In the genomic region with DNA sequence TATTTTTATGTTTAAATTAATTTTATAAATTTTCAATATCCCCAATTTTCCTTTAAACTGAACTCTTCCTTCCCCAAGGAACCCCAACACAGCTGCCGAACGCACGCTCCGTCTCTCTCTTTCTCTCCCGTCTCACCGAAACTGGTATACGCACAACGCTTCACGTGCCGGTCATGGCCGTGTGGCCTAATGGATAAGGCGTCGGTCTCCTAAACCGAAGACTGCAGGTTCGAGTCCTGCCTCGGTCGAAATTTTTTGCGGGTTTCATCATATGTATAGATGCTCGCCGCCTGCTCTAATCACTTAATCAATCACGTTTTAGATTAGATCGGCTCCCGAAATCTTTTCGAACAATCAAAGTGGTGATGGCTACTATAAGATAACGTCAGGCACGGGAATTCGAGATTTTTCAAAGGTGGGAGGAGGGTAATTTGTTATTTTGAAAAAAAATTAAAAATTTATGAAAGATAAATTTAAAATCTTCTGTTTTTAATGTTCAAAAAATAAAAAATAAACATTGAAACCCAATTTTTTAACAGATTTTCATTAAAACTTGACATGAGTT, we compare ENCODE assay signal across 4 worm cellular contexts.
TF ChIP-seq lines count a peak whose summit lies in the region.

No protein-coding gene starts in this region.

TF ChIP-seq in whole organism, L2 larva, 48 proteins besides CTCF, POLR2A, EP300 and RAD21 (continues in another document):
- peak; percentile 20 for TF ChIP-seq snpc-4 (tag; optimal IDR thresholded peaks at IDR 0.05; lab: Kevin White, UChicago)
- no peak for TF ChIP-seq alr-1 (tag; optimal IDR thresholded peaks at IDR 0.05; lab: Kevin White, UChicago)
- TF ChIP-seq nhr-11 (tag; optimal IDR thresholded peaks at IDR 0.05; lab: Kevin White, UChicago): no peak
- no peak for TF ChIP-seq nhr-25 (tag; optimal IDR thresholded peaks at IDR 0.05; lab: Kevin White, UChicago)
- peak; percentile 27 to 82 for TF ChIP-seq mdl-1 (tag; optimal IDR thresholded peaks at IDR 0.05; lab: Kevin White, UChicago)
- peak; percentile 41 for TF ChIP-seq lin-13 (GFP tag; optimal IDR thresholded peaks at IDR 0.05; lab: Kevin White, UChicago)
- no peak for TF ChIP-seq nhr-6 (tag; optimal IDR thresholded peaks at IDR 0.05; lab: Kevin White, UChicago)
- TF ChIP-seq nhr-10 (tag; optimal IDR thresholded peaks at IDR 0.05; lab: Kevin White, UChicago): no peak
- no peak for TF ChIP-seq ZK546.5 (tag; optimal IDR thresholded peaks at IDR 0.05; lab: Kevin White, UChicago)
- no peak for TF ChIP-seq ama-1 (optimal IDR thresholded peaks at IDR 0.05; lab: Kevin White, UChicago)
- no peak for TF ChIP-seq sma-3 (GFP tag; optimal IDR thresholded peaks at IDR 0.05; lab: Kevin White, UChicago)
- no peak for TF ChIP-seq ceh-82 (tag; optimal IDR thresholded peaks at IDR 0.05; lab: Kevin White, UChicago)
- TF ChIP-seq crh-2 (tag; optimal IDR thresholded peaks at IDR 0.05; lab: Kevin White, UChicago): peak; percentile 34
- no peak for TF ChIP-seq nhr-77 (tag; optimal IDR thresholded peaks at IDR 0.05; lab: Kevin White, UChicago)
- no peak for TF ChIP-seq dmd-4 (tag; optimal IDR thresholded peaks at IDR 0.05; lab: Kevin White, UChicago)
- TF ChIP-seq lin-39 (tag; optimal IDR thresholded peaks at IDR 0.05; lab: Kevin White, UChicago): no peak
- TF ChIP-seq skn-1 (tag; optimal IDR thresholded peaks at IDR 0.05; lab: Kevin White, UChicago): no peak
- no peak for TF ChIP-seq unc-39 (tag; optimal IDR thresholded peaks at IDR 0.05; lab: Kevin White, UChicago)
- TF ChIP-seq aly-2 (tag; optimal IDR thresholded peaks at IDR 0.05; lab: Kevin White, UChicago): no peak
- TF ChIP-seq peb-1 (tag; optimal IDR thresholded peaks at IDR 0.05; lab: Kevin White, UChicago): no peak
- no peak for TF ChIP-seq elt-3 (tag; optimal IDR thresholded peaks at IDR 0.05; lab: Kevin White, UChicago)
- no peak for TF ChIP-seq nhr-23 (tag; optimal IDR thresholded peaks at IDR 0.05; lab: Kevin White, UChicago)
- TF ChIP-seq R02D3.7 (tag; optimal IDR thresholded peaks at IDR 0.05; lab: Kevin White, UChicago): no peak

TF ChIP-seq in whole organism, L4 larva, 104 proteins besides CTCF, POLR2A, EP300 and RAD21 (continues in another document):
- TF ChIP-seq mdl-1 (tag; optimal IDR thresholded peaks at IDR 0.05; lab: Kevin White, UChicago) (peak; percentile 63 to 97), ama-1 (optimal IDR thresholded peaks at IDR 0.05; lab: Kevin White, UChicago) (no peak), gei-8 (GFP tag; optimal IDR thresholded peaks at IDR 0.05; lab: Kevin White, UChicago) (peak; percentile 40), pha-4 (GFP tag; IDR thresholded peaks at IDR 0.05; lab: Robert Waterston, UW) (peak; percentile 89), pha-4 (tag; optimal IDR thresholded peaks at IDR 0.05; lab: Kevin White, UChicago) (no peak), aha-1 (tag; lab: Kevin White, UChicago) (peak; percentile 97), ceh-44 (GFP tag; IDR thresholded peaks at IDR 0.05; lab: Robert Waterston, UW) (0 out of 2 replicates have a peak, but pooled peaks have one; percentile 53), daf-8 (GFP tag; IDR thresholded peaks at IDR 0.05; lab: Robert Waterston, UW) (no peak), daf-16 (GFP tag; optimal IDR thresholded peaks at IDR 0.05; lab: Kevin White, UChicago) (peak in 1 of 2 experiments; percentile 73), daf-16 (tag; optimal IDR thresholded peaks at IDR 0.05; lab: Kevin White, UChicago) (no peak), tra-1 (GFP tag; IDR thresholded peaks at IDR 0.05; lab: Robert Waterston, UW) (peak; percentile 77; the same call in 1 of the 2 replicates), F10B5.3 (tag; optimal IDR thresholded peaks at IDR 0.05; lab: Kevin White, UChicago) (peak; percentile 40), ceh-28 (tag; optimal IDR thresholded peaks at IDR 0.05; lab: Kevin White, UChicago) (no peak), ceh-82 (tag; optimal IDR thresholded peaks at IDR 0.05; lab: Kevin White, UChicago) (no peak), Y105C5A.15 (GFP tag; IDR thresholded peaks at IDR 0.05; lab: Robert Waterston, UW) (peak; percentile 86; the same call in 1 of the 2 replicates), Y48G9A.11 (GFP tag; IDR thresholded peaks at IDR 0.05; lab: Robert Waterston, UW) (peak; percentile 56), snpc-1.2 (GFP tag; IDR thresholded peaks at IDR 0.05; lab: Robert Waterston, UW) (peak; percentile 84), hif-1 (tag; optimal IDR thresholded peaks at IDR 0.05; lab: Kevin White, UChicago) (peak in 1 of 2 experiments; percentile 75), ztf-11 (tag; optimal IDR thresholded peaks at IDR 0.05; lab: Kevin White, UChicago) (no peak), egl-27 (tag; optimal IDR thresholded peaks at IDR 0.05; lab: Kevin White, UChicago) (no peak), nhr-41 (GFP tag; IDR thresholded peaks at IDR 0.05; lab: Robert Waterston, UW) (peak; percentile 56; the same call in 1 of the 2 replicates), Y5F2A.4 (GFP tag; optimal IDR thresholded peaks at IDR 0.05; lab: Kevin White, UChicago) (peak; percentile 22)

TF ChIP-seq in whole organism, late embryonic, 69 proteins besides CTCF, POLR2A, EP300 and RAD21 (continues in another document):
- TF ChIP-seq pros-1 (tag; optimal IDR thresholded peaks at IDR 0.05; lab: Kevin White, UChicago) (peak; percentile 7), unc-42 (tag; optimal IDR thresholded peaks at IDR 0.05; lab: Kevin White, UChicago) (peak; percentile 42), F13H6.1 (tag; optimal IDR thresholded peaks at IDR 0.05; lab: Kevin White, UChicago) (peak; percentile 75), hlh-6 (tag; optimal IDR thresholded peaks at IDR 0.05; lab: Kevin White, UChicago) (peak; percentile 93), dve-1 (tag; optimal IDR thresholded peaks at IDR 0.05; lab: Kevin White, UChicago) (peak; percentile 71), ceh-18 (tag; optimal IDR thresholded peaks at IDR 0.05; lab: Kevin White, UChicago) (peak; percentile 70), ceh-30 (tag; optimal IDR thresholded peaks at IDR 0.05; lab: Kevin White, UChicago) (no peak), ceh-9 (tag; optimal IDR thresholded peaks at IDR 0.05; lab: Kevin White, UChicago) (peak; percentile 72), zip-5 (tag; optimal IDR thresholded peaks at IDR 0.05; lab: Kevin White, UChicago) (peak; percentile 75), elt-2 (tag; optimal IDR thresholded peaks at IDR 0.05; lab: Kevin White, UChicago) (peak; percentile 96), dmd-4 (tag; optimal IDR thresholded peaks at IDR 0.05; lab: Kevin White, UChicago; ENCODE audit: borderline replicate concordance) (peak; percentile 85), npax-4 (tag; optimal IDR thresholded peaks at IDR 0.05; lab: Kevin White, UChicago) (peak; percentile 68), unc-3 (GFP tag; conservative IDR thresholded peaks at IDR 0.05; lab: Robert Waterston, UW) (peak; percentile 83), unc-3 (tag; optimal IDR thresholded peaks at IDR 0.05; lab: Kevin White, UChicago) (peak; percentile 92), hlh-13 (GFP tag; optimal IDR thresholded peaks at IDR 0.05; lab: Kevin White, UChicago) (peak; percentile 79), nhr-11 (tag; optimal IDR thresholded peaks at IDR 0.05; lab: Kevin White, UChicago) (no peak), ceh-45 (GFP tag; IDR thresholded peaks at IDR 0.05; lab: Robert Waterston, UW) (peak; percentile 76), ref-2 (tag; optimal IDR thresholded peaks at IDR 0.05; lab: Kevin White, UChicago) (peak; percentile 89), pha-2 (tag; optimal IDR thresholded peaks at IDR 0.05; lab: Kevin White, UChicago) (peak; percentile 93), madf-2 (tag; optimal IDR thresholded peaks at IDR 0.05; lab: Kevin White, UChicago) (peak; percentile 88), T23F11.4 (GFP tag; optimal IDR thresholded peaks at IDR 0.05; lab: Kevin White, UChicago) (peak; percentile 93), ceh-6 (GFP tag; optimal IDR thresholded peaks at IDR 0.05; lab: Kevin White, UChicago) (peak; percentile 94), unc-55 (GFP tag; optimal IDR thresholded peaks at IDR 0.05; lab: Kevin White, UChicago) (peak; percentile 23)

TF ChIP-seq in whole organism, mixed stage, embryonic, 35 proteins besides CTCF, POLR2A, EP300 and RAD21 (continues in another document):
- TF ChIP-seq lin-13 (tag; optimal IDR thresholded peaks at IDR 0.05; lab: Kevin White, UChicago): peak; percentile 76
- TF ChIP-seq nhr-76 (tag; optimal IDR thresholded peaks at IDR 0.05; lab: Kevin White, UChicago): no peak
- TF ChIP-seq mep-1 (tag; optimal IDR thresholded peaks at IDR 0.05; lab: Kevin White, UChicago): peak; percentile 56
- peak; percentile 63 for TF ChIP-seq unc-62 (GFP tag; optimal IDR thresholded peaks at IDR 0.05; lab: Kevin White, UChicago)
- peak; percentile 98 for TF ChIP-seq ceh-83 (GFP tag; optimal IDR thresholded peaks at IDR 0.05; lab: Kevin White, UChicago)
- TF ChIP-seq lin-32 (GFP tag; optimal IDR thresholded peaks at IDR 0.05; lab: Kevin White, UChicago): peak; percentile 92
- TF ChIP-seq mls-2 (tag; optimal IDR thresholded peaks at IDR 0.05; lab: Kevin White, UChicago): peak; percentile 97
- no peak for TF ChIP-seq snpc-4 (tag; optimal IDR thresholded peaks at IDR 0.05; lab: Kevin White, UChicago)
- TF ChIP-seq tbx-8 (GFP tag; optimal IDR thresholded peaks at IDR 0.05; lab: Kevin White, UChicago): peak; percentile 91
- TF ChIP-seq elt-1 (tag; optimal IDR thresholded peaks at IDR 0.05; lab: Kevin White, UChicago; ENCODE audit: borderline replicate concordance, insufficient read depth): peak; percentile 38
- peak; percentile 50 for TF ChIP-seq ztf-11 (tag; optimal IDR thresholded peaks at IDR 0.05; lab: Kevin White, UChicago)
- peak; percentile 96 for TF ChIP-seq drap-1 (GFP tag; optimal IDR thresholded peaks at IDR 0.05; lab: Kevin White, UChicago)
- TF ChIP-seq lsy-2 (tag; optimal IDR thresholded peaks at IDR 0.05; lab: Kevin White, UChicago): peak; percentile 61
- TF ChIP-seq nhr-28 (tag; optimal IDR thresholded peaks at IDR 0.05; lab: Kevin White, UChicago): no peak
- no peak for TF ChIP-seq mab-5 (tag; optimal IDR thresholded peaks at IDR 0.05; lab: Kevin White, UChicago)
- TF ChIP-seq sptf-1 (tag; optimal IDR thresholded peaks at IDR 0.05; lab: Kevin White, UChicago): peak; percentile 98
- TF ChIP-seq nhr-2 (tag; optimal IDR thresholded peaks at IDR 0.05; lab: Kevin White, UChicago): no peak
- peak; percentile 34 for TF ChIP-seq elt-3 (tag; optimal IDR thresholded peaks at IDR 0.05; lab: Kevin White, UChicago)
- peak; percentile 97 for TF ChIP-seq cnd-1 (tag; optimal IDR thresholded peaks at IDR 0.05; lab: Kevin White, UChicago)
- TF ChIP-seq hlh-1 (tag; optimal IDR thresholded peaks at IDR 0.05; lab: Kevin White, UChicago): peak; percentile 81
- TF ChIP-seq nhr-237 (tag; optimal IDR thresholded peaks at IDR 0.05; lab: Kevin White, UChicago): no peak
- peak; percentile 94 for TF ChIP-seq ceh-43 (GFP tag; optimal IDR thresholded peaks at IDR 0.05; lab: Kevin White, UChicago)
- TF ChIP-seq unc-39 (tag; optimal IDR thresholded peaks at IDR 0.05; lab: Kevin White, UChicago): no peak
- TF ChIP-seq ham-2 (GFP tag; optimal IDR thresholded peaks at IDR 0.05; lab: Kevin White, UChicago): peak; percentile 93
- TF ChIP-seq pha-4 (tag; optimal IDR thresholded peaks at IDR 0.05; lab: Kevin White, UChicago): no peak
- peak; percentile 96 for TF ChIP-seq M03D4.4 (tag; optimal IDR thresholded peaks at IDR 0.05; lab: Kevin White, UChicago)
- TF ChIP-seq ces-1 (GFP tag; optimal IDR thresholded peaks at IDR 0.05; lab: Kevin White, UChicago): peak; percentile 55
